Fruit fly (Drosophila melanogaster) whole organism, prepupa: Measurements from ENCODE around the gene CG18585.

Source experiments
- Blimp-1 ChIP-seq: fragments of 200-800 bp; sonication (Bioruptor generic); optimal IDR thresholded peaks from 3 replicates; lab custom pipeline; 2017; ENCODE audit warnings: missing biosample characterization, missing genetic modification characterization, mild to moderate bottlenecking, moderate library complexity, missing genetic modification reagents
- CG11762 ChIP-seq: fragments of 200-800 bp; sonication (Bioruptor generic); optimal IDR thresholded peaks from 3 replicates; lab custom pipeline; 2016; ENCODE audit warnings: missing biosample characterization, missing genetic modification characterization; ENCODE audit not compliant: insufficient read depth
- CG15336 ChIP-seq: fragments of 200-800 bp; sonication (Bioruptor generic); IDR thresholded peaks from 2 replicates; pipeline ENCODE4 v1.3.6; 2022; ENCODE audit warnings: missing biosample characterization, missing genetic modification characterization
- CG16779 ChIP-seq: fragments of 200-800 bp; sonication (Bioruptor generic); optimal IDR thresholded peaks from 3 replicates; lab custom pipeline; 2017; ENCODE audit warnings: missing biosample characterization, mild to moderate bottlenecking, missing genetic modification characterization
- CG31627 ChIP-seq: fragments of 200-800 bp; sonication (Bioruptor generic); optimal IDR thresholded peaks from 3 replicates; lab custom pipeline; 2016; ENCODE audit warnings: missing biosample characterization, missing genetic modification characterization
- CG32006 ChIP-seq: fragments of 200-800 bp; sonication (Bioruptor generic); optimal IDR thresholded peaks from 3 replicates; lab custom pipeline; 2017; ENCODE audit warnings: missing biosample characterization, mild to moderate bottlenecking, missing genetic modification characterization
- CG3919 ChIP-seq: fragments of 200-800 bp; sonication (Bioruptor generic); optimal IDR thresholded peaks from 3 replicates; lab custom pipeline; 2016; ENCODE audit warnings: missing biosample characterization, missing genetic modification characterization
- CG4318 ChIP-seq: fragments of 200-800 bp; sonication (Bioruptor generic); optimal IDR thresholded peaks from 3 replicates; lab custom pipeline; 2017; ENCODE audit warnings: missing biosample characterization, mild to moderate bottlenecking, missing genetic modification characterization
- CG6163 ChIP-seq: fragments of 200-800 bp; sonication (Bioruptor generic); IDR thresholded peaks from 3 replicates; pipeline ENCODE4 v1.3.6; 2022; ENCODE audit warnings: missing biosample characterization, missing genetic modification characterization
- CG6792 ChIP-seq: fragments of 200-800 bp; sonication (Bioruptor generic); optimal IDR thresholded peaks from 3 replicates; lab custom pipeline; 2016; ENCODE audit warnings: missing biosample characterization, missing genetic modification characterization
- CG7368 ChIP-seq: fragments of 200-800 bp; sonication (Bioruptor generic); optimal IDR thresholded peaks from 3 replicates; lab custom pipeline; 2016; ENCODE audit warnings: missing biosample characterization, missing genetic modification characterization
- CG8632 ChIP-seq: fragments of 200-800 bp; sonication (Bioruptor generic); optimal IDR thresholded peaks from 3 replicates; lab custom pipeline; 2016; ENCODE audit warnings: missing biosample characterization, missing genetic modification characterization
- CG9139 ChIP-seq: fragments of 200-800 bp; sonication (Bioruptor generic); optimal IDR thresholded peaks from 3 replicates; lab custom pipeline; 2017; ENCODE audit warnings: missing biosample characterization, mild to moderate bottlenecking, missing genetic modification characterization
- Eip78C ChIP-seq: fragments of 200-800 bp; sonication (Bioruptor generic); peaks from one replicate; lab custom pipeline; 2016; ENCODE audit warnings: missing biosample characterization, missing genetic modification characterization
- Ets21C ChIP-seq: fragments of 200-800 bp; sonication (Bioruptor generic); optimal IDR thresholded peaks from 3 replicates; lab custom pipeline; 2016; ENCODE audit warnings: missing biosample characterization, missing genetic modification characterization
- Ets96B ChIP-seq: fragments of 200-800 bp; optimal IDR thresholded peaks from 2 replicates; lab custom pipeline; 2019; ENCODE audit warnings: missing biosample characterization, mild to moderate bottlenecking, missing genetic modification characterization, moderate library complexity
- Gug ChIP-seq: fragments of 200-800 bp; sonication (Bioruptor generic); IDR thresholded peaks from 2 replicates; pipeline ENCODE4 v1.3.6; 2022; ENCODE audit warnings: missing biosample characterization, missing genetic modification characterization
- Hr38 ChIP-seq: sonication (Bioruptor generic); optimal IDR thresholded peaks from 2 replicates; lab custom pipeline; 2016; ENCODE audit warnings: missing biosample characterization, missing genetic modification characterization
- Hr39 ChIP-seq: fragments of 200-800 bp; sonication (Bioruptor generic); optimal IDR thresholded peaks from 2 replicates; lab custom pipeline; 2016; ENCODE audit warnings: missing biosample characterization, missing genetic modification characterization
- Hr4 ChIP-seq: fragments of 200-800 bp; sonication (Bioruptor generic); optimal IDR thresholded peaks from 3 replicates; lab custom pipeline; 2016; ENCODE audit warnings: missing biosample characterization, missing genetic modification characterization
- Lpt ChIP-seq: fragments of 200-800 bp; sonication (Bioruptor generic); optimal IDR thresholded peaks from 3 replicates; lab custom pipeline; 2016; ENCODE audit warnings: missing biosample characterization, missing genetic modification characterization
- Met ChIP-seq: fragments of 200-800 bp; sonication (Bioruptor generic); optimal IDR thresholded peaks from 3 replicates; lab custom pipeline; 2016; ENCODE audit warnings: missing biosample characterization, missing genetic modification characterization
- Smox ChIP-seq: fragments of 200-800 bp; sonication (Bioruptor generic); optimal IDR thresholded peaks from 3 replicates; lab custom pipeline; 2016; ENCODE audit warnings: missing biosample characterization, missing genetic modification characterization
- Sox102F ChIP-seq: fragments of 200-800 bp; sonication (Bioruptor generic); optimal IDR thresholded peaks from 2 replicates; lab custom pipeline; 2016; ENCODE audit warnings: missing biosample characterization, mild to moderate bottlenecking, missing genetic modification characterization
- Sox15 ChIP-seq: fragments of 200-800 bp; sonication (Bioruptor generic); optimal IDR thresholded peaks from 3 replicates; lab custom pipeline; 2016; ENCODE audit warnings: missing biosample characterization, missing genetic modification characterization
- achi ChIP-seq: fragments of 200-800 bp; sonication (Bioruptor generic); optimal IDR thresholded peaks from 3 replicates; lab custom pipeline; 2016; ENCODE audit warnings: missing biosample characterization, missing genetic modification characterization
- acj6 ChIP-seq: fragments of 200-800 bp; sonication (Bioruptor generic); optimal IDR thresholded peaks from 3 replicates; lab custom pipeline; 2016; ENCODE audit warnings: missing biosample characterization, missing genetic modification characterization
- cyc ChIP-seq: fragments of 200-800 bp; sonication (Bioruptor generic); optimal IDR thresholded peaks from 3 replicates; lab custom pipeline; 2016; ENCODE audit warnings: missing biosample characterization, missing genetic modification characterization
- dsx ChIP-seq: fragments of 200-800 bp; optimal IDR thresholded peaks from 3 replicates; lab custom pipeline; 2019; ENCODE audit warnings: missing biosample characterization, mild to moderate bottlenecking, missing genetic modification characterization, moderate library complexity; ENCODE audit not compliant: poor library complexity, severe bottlenecking
- eg ChIP-seq: fragments of 200-800 bp; sonication (Bioruptor generic); IDR thresholded peaks from 3 replicates; pipeline ENCODE4 v1.3.6; 2022; ENCODE audit warnings: missing biosample characterization, missing genetic modification characterization
- esn ChIP-seq: fragments of 200-800 bp; sonication (Bioruptor generic); optimal IDR thresholded peaks from 2 replicates; lab custom pipeline; 2016; ENCODE audit warnings: missing biosample characterization, mild to moderate bottlenecking, missing genetic modification characterization, moderate library complexity
- fd59A ChIP-seq: fragments of 200-800 bp; sonication (Bioruptor generic); optimal IDR thresholded peaks from 2 replicates; lab custom pipeline; 2017; ENCODE audit warnings: missing biosample characterization, mild to moderate bottlenecking, missing genetic modification characterization, missing genetic modification reagents
- fd85E ChIP-seq: fragments of 200-800 bp; sonication (Bioruptor generic); optimal IDR thresholded peaks from 3 replicates; lab custom pipeline; 2016; ENCODE audit warnings: missing biosample characterization, missing genetic modification characterization
- fkh ChIP-seq: fragments of 200-800 bp; sonication (Bioruptor generic); optimal IDR thresholded peaks from 3 replicates; lab custom pipeline; 2017; ENCODE audit warnings: missing biosample characterization, mild to moderate bottlenecking, missing genetic modification characterization, moderate library complexity
- lz ChIP-seq: fragments of 200-800 bp; sonication (Bioruptor generic); optimal IDR thresholded peaks from 3 replicates; lab custom pipeline; 2016; ENCODE audit warnings: missing biosample characterization, missing genetic modification characterization
- pdm3 ChIP-seq: fragments of 200-800 bp; sonication (Bioruptor generic); optimal IDR thresholded peaks from 3 replicates; lab custom pipeline; 2016; ENCODE audit warnings: missing biosample characterization, missing genetic modification characterization
- salr ChIP-seq, 2 experiments: fragments of 200-800 bp; sonication (Bioruptor generic); optimal IDR thresholded peaks; 3 replicates each; lab custom pipeline; 2016 to 2018; ENCODE audit warnings: missing biosample characterization in 2 of 2, missing genetic modification characterization in 2 of 2, mild to moderate bottlenecking in 1 of 2
- ss ChIP-seq, 2 experiments: fragments of 200-800 bp; sonication (Bioruptor generic); optimal IDR thresholded peaks; 2 replicates in 1 of 2; 3 replicates in 1 of 2; lab custom pipeline; 2017 to 2018; ENCODE audit warnings: mild to moderate bottlenecking in 2 of 2, missing biosample characterization in 2 of 2, missing genetic modification characterization in 2 of 2, moderate library complexity in 1 of 2
- topi ChIP-seq: fragments of 200-800 bp; sonication (Bioruptor generic); optimal IDR thresholded peaks from 3 replicates; lab custom pipeline; 2016; ENCODE audit warnings: missing biosample characterization, missing genetic modification characterization
- vri ChIP-seq: fragments of 200-800 bp; sonication (Bioruptor generic); optimal IDR thresholded peaks from 3 replicates; lab custom pipeline; 2016; ENCODE audit warnings: missing biosample characterization, mild to moderate bottlenecking, missing genetic modification characterization

The CG18585 gene

dm6 chr2L:7722723-7723122 is 31.9 kb upstream of the CG18585 start, which contains the start of gene CG13794:
Gene CG13794, minus strand, starts transcription at chr2L:7722823.
- TF ChIP-seq CG4318 (GFP tag; lab: Kevin White, UChicago), result no peak
- TF ChIP-seq achi, result no peak
- TF ChIP-seq topi, result no peak
- TF ChIP-seq Sox102F (GFP tag; lab: Kevin White, UChicago), result no peak
- TF ChIP-seq fd59A, result no peak
- no peak for TF ChIP-seq CG32006 (GFP tag; lab: Kevin White, UChicago)
- no peak for TF ChIP-seq lz (GFP tag; lab: Kevin White, UChicago)
- no peak for TF ChIP-seq CG31627 (GFP tag; lab: Kevin White, UChicago)
- TF ChIP-seq cyc, result no peak
- TF ChIP-seq esn (GFP tag; lab: Kevin White, UChicago), result no peak
- no peak for TF ChIP-seq vri
- no peak for TF ChIP-seq salr (GFP tag; optimal IDR thresholded peaks at IDR 0.05; lab: Kevin White, UChicago)
- no peak for TF ChIP-seq CG16779 (tag; lab: Kevin White, UChicago)
- TF ChIP-seq Sox15, result no peak
- TF ChIP-seq CG11762 (GFP tag; lab: Kevin White, UChicago), result no peak
- no peak for TF ChIP-seq ss (GFP tag; optimal IDR thresholded peaks at IDR 0.05; lab: Kevin White, UChicago)

DNA sequence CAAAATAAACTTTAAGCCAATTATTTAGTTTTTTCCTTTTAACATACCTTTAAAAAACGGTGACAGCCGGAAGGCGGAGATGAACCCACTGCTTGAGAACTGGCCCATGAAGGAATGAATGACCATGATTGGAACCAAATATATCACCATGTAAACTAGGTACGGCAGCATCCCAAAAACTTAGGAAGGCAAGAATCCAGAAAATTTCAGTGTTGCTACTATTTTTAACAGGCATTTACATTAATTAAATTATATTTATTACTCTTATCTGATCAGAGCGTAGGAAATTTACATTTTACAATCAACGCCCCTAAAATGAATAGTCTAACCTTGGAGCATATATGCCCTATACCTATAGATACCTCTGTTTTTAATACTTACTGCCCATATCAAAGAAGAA is 31.2 kb upstream of the CG18585 start:
- TF ChIP-seq CG8632 (GFP tag; lab: Kevin White, UChicago), result no peak
- no peak for TF ChIP-seq pdm3 (GFP tag; lab: Kevin White, UChicago)
- TF ChIP-seq CG7368 (GFP tag; lab: Kevin White, UChicago), result no peak
- no peak for TF ChIP-seq fkh (GFP tag; lab: Kevin White, UChicago)
- no peak for TF ChIP-seq Hr4 (GFP tag; lab: Kevin White, UChicago)
- TF ChIP-seq Ets96B (tag; lab: Kevin White, UChicago), result no peak

- TF ChIP-seq Ets96B (tag; lab: Kevin White, UChicago) (no peak), CG4318 (GFP tag; lab: Kevin White, UChicago) (no peak), CG7368 (GFP tag; lab: Kevin White, UChicago) (no peak), Met (GFP tag; lab: Kevin White, UChicago) (no peak), Hr4 (GFP tag; lab: Kevin White, UChicago) (no peak), CG31627 (GFP tag; lab: Kevin White, UChicago) (no peak), Lpt (GFP tag; lab: Kevin White, UChicago) (no peak), Blimp-1 (GFP tag; lab: Kevin White, UChicago) (no peak), CG9139 (GFP tag; lab: Kevin White, UChicago) (no peak), CG11762 (GFP tag; lab: Kevin White, UChicago) (no peak), esn (GFP tag; lab: Kevin White, UChicago) (no peak), Ets21C (GFP tag; lab: Kevin White, UChicago) (no peak), fkh (GFP tag; lab: Kevin White, UChicago) (no peak), fd59A (no peak), acj6 (GFP tag; lab: Kevin White, UChicago) (no peak)
Observed at dm6 chr2L:7719387-7719786, 28.5 kb upstream of the CG18585 start, which contains the start of gene CG13793. Gene CG13793, minus strand, starts transcription at chr2L:7719487.

- TF ChIP-seq Blimp-1 (GFP tag; lab: Kevin White, UChicago), result no peak
- TF ChIP-seq CG3919 (GFP tag; lab: Kevin White, UChicago), result no peak
- TF ChIP-seq esn (GFP tag; lab: Kevin White, UChicago), result no peak
- no peak for TF ChIP-seq CG9139 (GFP tag; lab: Kevin White, UChicago)
- TF ChIP-seq Hr39 (GFP tag; lab: Kevin White, UChicago), result no peak
- no peak for TF ChIP-seq Hr38 (GFP tag; lab: Kevin White, UChicago)
- no peak for TF ChIP-seq eg (GFP tag; lab: Robert Waterston, UW)
- no peak for TF ChIP-seq Gug (GFP tag; lab: Robert Waterston, UW)
- TF ChIP-seq CG15336 (GFP tag; lab: Robert Waterston, UW), result no peak
- no peak for TF ChIP-seq CG11762 (GFP tag; lab: Kevin White, UChicago)
- no peak for TF ChIP-seq Met (GFP tag; lab: Kevin White, UChicago)
- no peak for TF ChIP-seq ss (GFP tag; optimal IDR thresholded peaks at IDR 0.05; lab: Kevin White, UChicago)
- TF ChIP-seq dsx (GFP tag; lab: Kevin White, UChicago), result no peak
- no peak for TF ChIP-seq Smox (GFP tag; lab: Kevin White, UChicago)
- no peak for TF ChIP-seq Eip78C (GFP tag; lab: Kevin White, UChicago)
- no peak for TF ChIP-seq CG8632 (GFP tag; lab: Kevin White, UChicago)
- no peak for TF ChIP-seq fd85E (GFP tag; lab: Kevin White, UChicago)
- TF ChIP-seq CG6163, result no peak
- TF ChIP-seq cyc, result no peak
- TF ChIP-seq CG6792 (GFP tag; lab: Kevin White, UChicago), result no peak
Observed at dm6 chr2L:7716545-7716944, 25.7 kb upstream of the CG18585 start, which contains the start of gene CG33296. Gene CG33296, minus strand, starts transcription at chr2L:7716645.
